Worm (Caenorhabditis elegans) whole organism, L1 larva: ENCODE results near the gene ZK105.12.

Source experiments
- C04F5.9 ChIP-seq: sonication (generic microtip); optimal IDR thresholded peaks from 2 replicates; lab custom pipeline; 2016; ENCODE audit warnings: missing genetic modification characterization, missing compliant biosample characterization
- C34B4.2 ChIP-seq: sonication (generic microtip); optimal IDR thresholded peaks from 2 replicates; lab custom pipeline; 2017; ENCODE audit warnings: mild to moderate bottlenecking, missing genetic modification characterization, missing compliant biosample characterization
- F16B12.6 ChIP-seq: fragments of 150-350 bp; optimal IDR thresholded peaks from 2 replicates; lab custom pipeline; 2014; ENCODE audit warnings: missing biosample characterization, missing genetic modification characterization
- alr-1 ChIP-seq: fragments of 200-800 bp; sonication (Bioruptor generic); optimal IDR thresholded peaks from 2 replicates; lab custom pipeline; 2018; ENCODE audit warnings: borderline replicate concordance, mild to moderate bottlenecking, missing genetic modification characterization, missing compliant biosample characterization
- ama-1 ChIP-seq: fragments of 150-350 bp; optimal IDR thresholded peaks from 2 replicates; lab custom pipeline; 2014
- blmp-1 ChIP-seq: fragments of 150-350 bp; optimal IDR thresholded peaks from 2 replicates; lab custom pipeline; 2014; ENCODE audit warnings: missing biosample characterization, missing genetic modification characterization
- ceh-63 ChIP-seq: fragments of 200-800 bp; sonication (Bioruptor generic); optimal IDR thresholded peaks from 2 replicates; lab custom pipeline; 2018; ENCODE audit warnings: mild to moderate bottlenecking, missing genetic modification characterization, missing compliant biosample characterization
- ceh-8 ChIP-seq: fragments of 200-800 bp; sonication (Bioruptor generic); optimal IDR thresholded peaks from 2 replicates; lab custom pipeline; 2018; ENCODE audit warnings: mild to moderate bottlenecking, missing genetic modification characterization, moderate library complexity, missing compliant biosample characterization
- ceh-82 ChIP-seq, 3 experiments: fragments of 150-350 bp in 1 of 3; sonication (generic microtip) in 2 of 3; optimal IDR thresholded peaks; 2 replicates each; lab custom pipeline; 2014 to 2017; ENCODE audit warnings: missing biosample characterization in 3 of 3, missing genetic modification characterization in 3 of 3
- ceh-88 ChIP-seq: fragments of 200-800 bp; sonication (Bioruptor generic); IDR thresholded peaks from 2 replicates; pipeline ENCODE4 v1.3.6; 2022; ENCODE audit warnings: missing genetic modification characterization, missing compliant biosample characterization
- dpl-1 ChIP-seq, 3 experiments: fragments of 150-350 bp in 2 of 3; sonication (generic microtip) in 1 of 3; optimal IDR thresholded peaks; 2 replicates each; lab custom pipeline; 2014 to 2017; ENCODE audit warnings: missing biosample characterization in 3 of 3, missing genetic modification characterization in 3 of 3, missing genetic modification reagents in 3 of 3
- dsc-1 ChIP-seq: sonication (generic microtip); optimal IDR thresholded peaks from 2 replicates; lab custom pipeline; 2016; ENCODE audit warnings: mild to moderate bottlenecking, missing genetic modification characterization, missing compliant biosample characterization
- efl-3 ChIP-seq: fragments of 200-800 bp; sonication (Bioruptor generic); optimal IDR thresholded peaks from 2 replicates; lab custom pipeline; 2018; ENCODE audit warnings: mild to moderate bottlenecking, missing genetic modification characterization, missing compliant biosample characterization
- egl-27 ChIP-seq, 2 experiments: fragments of 150-350 bp in 1 of 2; sonication (generic microtip); optimal IDR thresholded peaks; 3 replicates each; lab custom pipeline; 2017 to 2018; ENCODE audit warnings: missing biosample characterization in 2 of 2, missing genetic modification characterization in 2 of 2, missing genetic modification reagents in 2 of 2
- fkh-8 ChIP-seq: sonication (generic microtip); optimal IDR thresholded peaks from 2 replicates; lab custom pipeline; 2016; ENCODE audit warnings: mild to moderate bottlenecking, missing genetic modification characterization, missing compliant biosample characterization
- grh-1 ChIP-seq: fragments of 200-800 bp; sonication (Bioruptor generic); IDR thresholded peaks from 2 replicates; pipeline ENCODE4 v1.3.6; 2022; ENCODE audit warnings: missing genetic modification reagents, missing genetic modification characterization, missing compliant biosample characterization
- hlh-17 ChIP-seq: fragments of 200-800 bp; sonication (Bioruptor generic); optimal IDR thresholded peaks from 2 replicates; lab custom pipeline; 2018; ENCODE audit warnings: missing genetic modification characterization, mild to moderate bottlenecking, missing compliant biosample characterization, moderate library complexity, borderline replicate concordance
- hpl-2 ChIP-seq: fragments of 150-350 bp; optimal IDR thresholded peaks from 2 replicates; lab custom pipeline; 2014; ENCODE audit warnings: missing biosample characterization, missing genetic modification reagents, missing genetic modification characterization
- irx-1 ChIP-seq: sonication (generic microtip); optimal IDR thresholded peaks from 2 replicates; lab custom pipeline; 2016; ENCODE audit warnings: missing genetic modification characterization, missing compliant biosample characterization
- jun-1 ChIP-seq: fragments of 150-350 bp; optimal IDR thresholded peaks from 2 replicates; lab custom pipeline; 2014; ENCODE audit warnings: missing biosample characterization, missing genetic modification reagents, missing genetic modification characterization
- lin-13 ChIP-seq: fragments of 150-350 bp; optimal IDR thresholded peaks from 2 replicates; lab custom pipeline; 2014; ENCODE audit warnings: missing biosample characterization, missing genetic modification reagents, missing genetic modification characterization
- lin-14 ChIP-seq: fragments of 200-800 bp; sonication (Bioruptor generic); optimal IDR thresholded peaks from 2 replicates; lab custom pipeline; 2018; ENCODE audit warnings: mild to moderate bottlenecking, missing genetic modification characterization, moderate library complexity, missing compliant biosample characterization
- lin-15B ChIP-seq: fragments of 150-350 bp; sonication (generic microtip); optimal IDR thresholded peaks from 3 replicates; lab custom pipeline; 2014; ENCODE audit warnings: missing biosample characterization, missing genetic modification characterization
- lin-35 ChIP-seq, 2 experiments: fragments of 150-350 bp; optimal IDR thresholded peaks; 2 replicates each; lab custom pipeline; 2014; ENCODE audit warnings: missing biosample characterization in 2 of 2, missing genetic modification characterization in 2 of 2, missing genetic modification reagents in 2 of 2
- lir-3 ChIP-seq: sonication (generic microtip); optimal IDR thresholded peaks from 2 replicates; lab custom pipeline; 2016; ENCODE audit warnings: mild to moderate bottlenecking, missing genetic modification characterization, moderate library complexity, missing compliant biosample characterization; ENCODE audit not compliant: poor library complexity
- lsy-2 ChIP-seq, 2 experiments: fragments of 150-350 bp; optimal IDR thresholded peaks; 2 replicates each; lab custom pipeline; 2014; ENCODE audit warnings: missing biosample characterization in 2 of 2, missing genetic modification characterization in 2 of 2
- mdl-1 ChIP-seq, 2 experiments: fragments of 150-350 bp; optimal IDR thresholded peaks; 2 replicates each; lab custom pipeline; 2014 to 2017; ENCODE audit warnings: missing biosample characterization in 2 of 2, missing genetic modification characterization in 2 of 2, inconsistent platforms in 1 of 2
- mep-1 ChIP-seq: fragments of 150-350 bp; optimal IDR thresholded peaks from 2 replicates; lab custom pipeline; 2014; ENCODE audit warnings: missing biosample characterization, missing genetic modification characterization
- nhr-19 ChIP-seq: fragments of 200-800 bp; sonication (Bioruptor generic); conservative IDR thresholded peaks from 2 replicates; pipeline ENCODE4 v1.3.6; 2022; ENCODE audit warnings: missing genetic modification characterization, missing compliant biosample characterization
- nhr-20 ChIP-seq: sonication (generic microtip); optimal IDR thresholded peaks from 2 replicates; lab custom pipeline; 2016; ENCODE audit warnings: mild to moderate bottlenecking, missing genetic modification characterization, missing compliant biosample characterization
- nhr-71 ChIP-seq: sonication (generic microtip); optimal IDR thresholded peaks from 2 replicates; lab custom pipeline; 2016; ENCODE audit warnings: mild to moderate bottlenecking, missing genetic modification characterization, moderate library complexity, missing compliant biosample characterization
- nhr-77 ChIP-seq: fragments of 150-350 bp; optimal IDR thresholded peaks from 2 replicates; lab custom pipeline; 2014; ENCODE audit warnings: missing biosample characterization, missing genetic modification characterization
- nhr-85 ChIP-seq: sonication (generic microtip); peaks from one replicate; lab custom pipeline; 2016; ENCODE audit warnings: missing genetic modification characterization, inconsistent platforms, missing compliant biosample characterization
- pax-3 ChIP-seq: fragments of 200-800 bp; sonication (Bioruptor generic); optimal IDR thresholded peaks from 2 replicates; lab custom pipeline; 2018; ENCODE audit warnings: mild to moderate bottlenecking, missing genetic modification characterization, moderate library complexity, missing compliant biosample characterization
- skn-1 ChIP-seq: fragments of 150-350 bp; optimal IDR thresholded peaks from 2 replicates; lab custom pipeline; 2014; ENCODE audit warnings: missing biosample characterization, missing genetic modification characterization
- snpc-4 ChIP-seq: fragments of 150-350 bp; optimal IDR thresholded peaks from 2 replicates; lab custom pipeline; 2014; ENCODE audit warnings: missing biosample characterization, missing genetic modification characterization
- sup-37 ChIP-seq: fragments of 200-800 bp; sonication (Bioruptor generic); optimal IDR thresholded peaks from 2 replicates; lab custom pipeline; 2018; ENCODE audit warnings: mild to moderate bottlenecking, missing genetic modification characterization, missing compliant biosample characterization
- swsn-7 ChIP-seq: sonication (generic microtip); optimal IDR thresholded peaks from 2 replicates; lab custom pipeline; 2016; ENCODE audit warnings: missing genetic modification characterization, missing compliant biosample characterization
- tbx-2 ChIP-seq: sonication (generic microtip); optimal IDR thresholded peaks from 2 replicates; lab custom pipeline; 2016; ENCODE audit warnings: missing genetic modification characterization, missing compliant biosample characterization
- tlp-1 ChIP-seq: fragments of 150-350 bp; optimal IDR thresholded peaks from 2 replicates; lab custom pipeline; 2014; ENCODE audit warnings: missing biosample characterization, missing genetic modification characterization
- unc-130 ChIP-seq: fragments of 150-350 bp; optimal IDR thresholded peaks from 2 replicates; lab custom pipeline; 2017; ENCODE audit warnings: missing biosample characterization, missing genetic modification characterization, inconsistent platforms
- unc-62 ChIP-seq: fragments of 150-350 bp; optimal IDR thresholded peaks from 2 replicates; lab custom pipeline; 2014; ENCODE audit warnings: missing biosample characterization, missing genetic modification reagents, missing genetic modification characterization
- unc-86 ChIP-seq: sonication (generic microtip); optimal IDR thresholded peaks from 2 replicates; lab custom pipeline; 2016; ENCODE audit warnings: missing genetic modification characterization, missing compliant biosample characterization
- unc-98 ChIP-seq: fragments of 200-800 bp; sonication (Bioruptor generic); IDR thresholded peaks from 2 replicates; pipeline ENCODE4 v1.3.6; 2022; ENCODE audit warnings: missing genetic modification characterization, missing compliant biosample characterization
- vab-15 ChIP-seq: sonication (generic microtip); optimal IDR thresholded peaks from 2 replicates; lab custom pipeline; 2017; ENCODE audit warnings: missing genotype, mild to moderate bottlenecking, missing genetic modification characterization, missing compliant biosample characterization
- xbp-1 ChIP-seq: sonication (generic microtip); optimal IDR thresholded peaks from 2 replicates; lab custom pipeline; 2016; ENCODE audit warnings: missing genetic modification characterization, missing compliant biosample characterization
- zag-1 ChIP-seq: fragments of 150-350 bp; optimal IDR thresholded peaks from 2 replicates; lab custom pipeline; 2014; ENCODE audit warnings: missing biosample characterization, missing genetic modification characterization

Gene ZK105.12

DNA sequence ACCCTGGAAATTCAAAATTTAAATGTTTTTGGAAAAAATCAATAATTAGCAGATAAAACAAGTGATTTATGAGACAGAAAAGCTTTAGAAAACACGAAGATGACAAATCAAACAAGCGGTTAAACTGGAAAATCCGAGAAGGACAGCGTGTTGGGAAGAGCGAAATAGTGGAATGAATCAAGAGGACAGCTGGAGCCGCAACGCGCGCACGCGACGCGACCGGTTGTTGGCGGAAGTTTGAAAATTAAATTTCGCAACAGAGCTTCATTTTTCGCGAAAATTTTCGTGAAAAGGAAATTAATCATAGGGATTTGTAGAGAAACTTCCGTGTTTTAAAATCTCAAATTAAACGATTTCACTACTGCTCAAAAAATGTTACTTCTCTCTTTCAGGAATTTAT lies 19.0 kb upstream of the ZK105.12 start, which contains the start of gene clic-1 (continued):
- TF ChIP-seq lir-3 (tag; lab: Kevin White, UChicago), result peak; percentile 18
- TF ChIP-seq dsc-1 (tag; lab: Kevin White, UChicago), result peak; percentile 44
- TF ChIP-seq unc-98 (GFP tag; lab: Robert Waterston, UW), result no peak
- no peak for TF ChIP-seq C04F5.9
- TF ChIP-seq snpc-4 (tag; lab: Kevin White, UChicago), result peak; percentile 38
- peak; percentile 70 for TF ChIP-seq xbp-1 (tag; lab: Kevin White, UChicago)
- TF ChIP-seq F16B12.6 (tag; lab: Kevin White, UChicago), result peak; percentile 5
- no peak for TF ChIP-seq sup-37
- peak; percentile 13 for TF ChIP-seq unc-130 (tag; lab: Kevin White, UChicago)
- TF ChIP-seq swsn-7 (tag; lab: Kevin White, UChicago), result peak; percentile 62
- peak; percentile 96 to 98 for TF ChIP-seq lin-35 (GFP tag; optimal IDR thresholded peaks at IDR 0.05; lab: Kevin White, UChicago)
- peak; percentile 57 for TF ChIP-seq nhr-20 (tag; lab: Kevin White, UChicago)
- peak; percentile 78 for TF ChIP-seq nhr-71
- TF ChIP-seq lin-13 (GFP tag; lab: Kevin White, UChicago), result peak; percentile 9
- no peak for TF ChIP-seq tlp-1 (tag; lab: Kevin White, UChicago)
- TF ChIP-seq nhr-19 (GFP tag; lab: Robert Waterston, UW), result peak; percentile 42

ce11 chrV:7733240-7733765 lies 17.4 kb upstream of the ZK105.12 start:
- TF ChIP-seq ama-1 (lab: Kevin White, UChicago) (peak; percentile 52), pax-3 (tag; lab: Kevin White, UChicago) (no peak)

DNA sequence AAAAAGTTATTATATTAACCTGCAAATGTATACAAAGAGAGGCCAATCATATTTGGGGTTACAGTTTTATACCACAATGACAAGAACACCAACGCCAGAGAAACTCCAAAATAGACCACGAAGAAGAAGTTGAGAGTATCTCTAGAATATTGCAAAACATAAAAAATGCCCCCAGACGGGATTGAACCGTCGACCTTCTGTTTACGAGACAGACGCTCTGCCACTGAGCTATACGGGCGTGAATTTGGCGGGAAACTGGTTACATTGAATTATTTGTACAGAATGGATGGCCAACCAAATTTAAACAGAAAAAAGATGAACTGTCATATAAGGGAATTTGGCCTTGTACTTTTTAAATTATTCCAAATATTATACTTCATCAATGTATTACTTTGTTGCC lies 14.6 kb upstream of the ZK105.12 start:
- TF ChIP-seq irx-1 (tag; lab: Kevin White, UChicago) (peak; percentile 14), C34B4.2 (tag; lab: Kevin White, UChicago) (no peak), zag-1 (tag; lab: Kevin White, UChicago) (no peak), unc-86 (tag; lab: Kevin White, UChicago) (peak; percentile 21), tbx-2 (tag; lab: Kevin White, UChicago) (peak; percentile 32), F16B12.6 (tag; lab: Kevin White, UChicago) (no peak), grh-1 (no peak), mdl-1 (tag; optimal IDR thresholded peaks at IDR 0.05; lab: Kevin White, UChicago) (peak in 1 of 2 experiments; percentile 45), mep-1 (peak; percentile 44), ceh-63 (no peak), dsc-1 (tag; lab: Kevin White, UChicago) (peak; percentile 53), efl-3 (GFP tag; lab: Kevin White, UChicago) (no peak), lin-15B (tag; lab: Kevin White, UChicago) (no peak), egl-27 (tag; optimal IDR thresholded peaks at IDR 0.05; lab: Kevin White, UChicago) (no peak), ceh-88 (peak; percentile 38; the same call in 1 of the 2 replicates), nhr-85 (peak; percentile 69), skn-1 (no peak), ceh-82 (tag; optimal IDR thresholded peaks at IDR 0.05; lab: Kevin White, UChicago) (peak in 2 of 3 experiments; percentile 28 to 30), fkh-8 (tag; lab: Kevin White, UChicago) (peak; percentile 45), dpl-1 (GFP tag; optimal IDR thresholded peaks at IDR 0.05; lab: Kevin White, UChicago) (peak; percentile 61 to 65 (median 64)), xbp-1 (tag; lab: Kevin White, UChicago) (peak; percentile 32), nhr-77 (tag; lab: Kevin White, UChicago) (peak; percentile 42), ceh-8 (GFP tag; lab: Kevin White, UChicago) (no peak), unc-98 (GFP tag; lab: Robert Waterston, UW) (no peak), hlh-17 (GFP tag; lab: Kevin White, UChicago) (no peak), alr-1 (no peak), tlp-1 (tag; lab: Kevin White, UChicago) (no peak), hpl-2 (peak; percentile 55), vab-15 (tag; lab: Kevin White, UChicago) (no peak), jun-1 (tag; lab: Kevin White, UChicago) (no peak), unc-62 (GFP tag; lab: Kevin White, UChicago) (no peak), nhr-19 (GFP tag; lab: Robert Waterston, UW) (peak; percentile 49), lsy-2 (tag; optimal IDR thresholded peaks at IDR 0.05; lab: Kevin White, UChicago) (peak; percentile 26 to 66), blmp-1 (tag; lab: Kevin White, UChicago) (peak; percentile 32), lin-14 (GFP tag; lab: Kevin White, UChicago) (peak; percentile 49)
